Worm (Caenorhabditis elegans): ENCODE data around the gene Y37B11A.3.
A peak's percentile ranks its signal among the peaks of the same experiment; 100 is the strongest.

Y37B11A.3 gene

ce11 chrIII:5833376-5833775 lies 48.3 kb upstream of the Y37B11A.3 start, which contains the start of the genes R12B2.13 and mdt-15:
Gene R12B2.13 (minus strand): TSS chrIII:5833476.
Gene mdt-15 (minus strand): TSS chrIII:5833751.
- TF ChIP-seq pbrm-1 (GFP tag; IDR thresholded peaks at IDR 0.05) = 0 out of 2 replicates have a peak, but pooled peaks have one; percentile 26
- TF ChIP-seq ets-4 (GFP tag; optimal IDR thresholded peaks at IDR 0.05) = no peak
- TF ChIP-seq Y53G8AR.9 (GFP tag; conservative IDR thresholded peaks at IDR 0.05) = 0 out of 2 replicates have a peak, but pooled peaks have one; percentile 41

- no peak for TF ChIP-seq fkh-3 (tag; optimal IDR thresholded peaks at IDR 0.05)
- peak; percentile 65 for TF ChIP-seq zfh-2 (GFP tag; conservative IDR thresholded peaks at IDR 0.05)
- peak; percentile 8; the same call in 1 of the 2 replicates for TF ChIP-seq F33H1.4 (GFP tag; IDR thresholded peaks at IDR 0.05)
- TF ChIP-seq B0035.1 (tag; optimal IDR thresholded peaks at IDR 0.05) = no peak
- TF ChIP-seq dpl-1 (GFP tag; optimal IDR thresholded peaks at IDR 0.05) = no peak
- peak; percentile 18; the same call in 1 of the 2 replicates for TF ChIP-seq egrh-3 (GFP tag; IDR thresholded peaks at IDR 0.05)
- TF ChIP-seq ccch-3 (GFP tag; optimal IDR thresholded peaks at IDR 0.05) = no peak
- TF ChIP-seq sdz-38 (tag; optimal IDR thresholded peaks at IDR 0.05) = no peak
- peak; percentile 10 for TF ChIP-seq chd-7 (tag; optimal IDR thresholded peaks at IDR 0.05)
Measured at ce11 chrIII:5832442-5832841, 47.3 kb upstream of the Y37B11A.3 start.

- TF ChIP-seq B0336.3 (GFP tag; IDR thresholded peaks at IDR 0.05) = peak; percentile 52; the same call in 1 of the 2 replicates
- TF ChIP-seq ZK185.1 (tag; optimal IDR thresholded peaks at IDR 0.05; ENCODE audit: poor library complexity, severe bottlenecking) = peak; percentile 0
- TF ChIP-seq cebp-1 (GFP tag; IDR thresholded peaks at IDR 0.05) = no peak
- TF ChIP-seq cebp-1 (tag; optimal IDR thresholded peaks at IDR 0.05) = peak; percentile 8
- peak; percentile 50; the same call in 1 of the 2 replicates for TF ChIP-seq Y95B8A.8 (GFP tag; IDR thresholded peaks at IDR 0.05)
- 0 out of 2 replicates have a peak, but pooled peaks have one; percentile 6 for TF ChIP-seq madf-6 (GFP tag; IDR thresholded peaks at IDR 0.05)
- TF ChIP-seq F23B12.7 (tag; optimal IDR thresholded peaks at IDR 0.05; ENCODE audit: insufficient read depth) = no peak
- TF ChIP-seq egl-44 (GFP tag; IDR thresholded peaks at IDR 0.05) = 0 out of 2 replicates have a peak, but pooled peaks have one; percentile 12
- no peak for TF ChIP-seq mes-4 (tag; optimal IDR thresholded peaks at IDR 0.05)
- TF ChIP-seq madf-3 (GFP tag; IDR thresholded peaks at IDR 0.05) = peak; percentile 76
- no peak for TF ChIP-seq lin-54 (GFP tag; optimal IDR thresholded peaks at IDR 0.05)
- TF ChIP-seq dox-1 (GFP tag; IDR thresholded peaks at IDR 0.05) = 0 out of 2 replicates have a peak, but pooled peaks have one; percentile 5
- peak; percentile 43; the same call in 1 of the 2 replicates for TF ChIP-seq Y67H2A.10 (GFP tag; conservative IDR thresholded peaks at IDR 0.05)
- 0 out of 2 replicates have a peak, but pooled peaks have one; percentile 14 for TF ChIP-seq K11D2.4 (GFP tag; IDR thresholded peaks at IDR 0.05)
- 0 out of 2 replicates have a peak, but pooled peaks have one; percentile 5 for TF ChIP-seq lir-1 (GFP tag; conservative IDR thresholded peaks at IDR 0.05)
- no peak for TF ChIP-seq F39B2.1 (GFP tag; IDR thresholded peaks at IDR 0.05)
Measured at ce11 chrIII:5828065-5828464, 42.9 kb upstream of the Y37B11A.3 start.

ce11 chrIII:5826895-5827437 lies 41.8 kb upstream of the Y37B11A.3 start:
- TF ChIP-seq aptf-3 (GFP tag; IDR thresholded peaks at IDR 0.05) (no peak), snpc-4 (GFP tag; optimal IDR thresholded peaks at IDR 0.05) (no peak), snpc-4 (tag; optimal IDR thresholded peaks at IDR 0.05) (no peak), F37B4.10 (GFP tag; IDR thresholded peaks at IDR 0.05) (0 out of 2 replicates have a peak, but pooled peaks have one; percentile 30), zfh-2 (GFP tag; conservative IDR thresholded peaks at IDR 0.05) (0 out of 2 replicates have a peak, but pooled peaks have one; percentile 40), nhr-27 (tag; optimal IDR thresholded peaks at IDR 0.05) (no peak), aptf-2 (GFP tag; conservative IDR thresholded peaks at IDR 0.05) (no peak), rcor-1 (GFP tag; IDR thresholded peaks at IDR 0.05) (no peak), nhr-179 (tag; optimal IDR thresholded peaks at IDR 0.05) (no peak), pha-4 (tag; optimal IDR thresholded peaks at IDR 0.05) (no peak), ceh-27 (GFP tag; optimal IDR thresholded peaks at IDR 0.05) (no peak), ztf-28 (GFP tag; IDR thresholded peaks at IDR 0.05) (no peak), let-526 (GFP tag; IDR thresholded peaks at IDR 0.05) (no peak), ets-4 (GFP tag; optimal IDR thresholded peaks at IDR 0.05) (no peak), nfya-1 (tag; optimal IDR thresholded peaks at IDR 0.05; ENCODE audit: borderline replicate concordance, insufficient read depth) (no peak)
